Worm (Caenorhabditis elegans) whole organism, L2 larva: ENCODE data around the gene H20E11.2.

ENCODE experiments used
- R02D3.7 ChIP-seq: fragments of 150-350 bp; optimal IDR thresholded peaks from 2 replicates; lab custom pipeline; 2014; ENCODE audit warnings: missing biosample characterization, missing genetic modification characterization
- aly-2 ChIP-seq: fragments of 150-350 bp; optimal IDR thresholded peaks from 2 replicates; lab custom pipeline; 2014; ENCODE audit warnings: missing biosample characterization, missing genetic modification characterization
- ama-1 ChIP-seq: fragments of 150-350 bp; optimal IDR thresholded peaks from 2 replicates; lab custom pipeline; 2018; ENCODE audit warnings: inconsistent platforms
- blmp-1 ChIP-seq: sonication (generic microtip); optimal IDR thresholded peaks from 2 replicates; lab custom pipeline; 2017; ENCODE audit warnings: missing genetic modification characterization, mild to moderate bottlenecking, missing compliant biosample characterization, antibody characterized with exemption, moderate library complexity; ENCODE audit not compliant: insufficient read depth
- egl-27 ChIP-seq: sonication (generic microtip); optimal IDR thresholded peaks from 3 replicates; lab custom pipeline; 2017; ENCODE audit warnings: missing biosample characterization, missing genetic modification reagents, missing genetic modification characterization
- lin-13 ChIP-seq: fragments of 150-350 bp; optimal IDR thresholded peaks from 2 replicates; lab custom pipeline; 2014; ENCODE audit warnings: missing biosample characterization, missing genetic modification reagents, missing genetic modification characterization
- mdl-1 ChIP-seq, 2 experiments: fragments of 150-350 bp in 1 of 2; sonication (generic microtip) in 1 of 2; optimal IDR thresholded peaks; 2 replicates each; lab custom pipeline; 2017; ENCODE audit warnings: missing biosample characterization in 2 of 2, missing genetic modification characterization in 2 of 2
- nhr-12 ChIP-seq: fragments of 150-350 bp; optimal IDR thresholded peaks from 2 replicates; lab custom pipeline; 2014; ENCODE audit warnings: missing biosample characterization, missing genetic modification characterization
- nhr-77 ChIP-seq: fragments of 150-350 bp; optimal IDR thresholded peaks from 2 replicates; lab custom pipeline; 2014; ENCODE audit warnings: missing biosample characterization, missing genetic modification characterization
- skn-1 ChIP-seq: sonication (generic microtip); optimal IDR thresholded peaks from 2 replicates; lab custom pipeline; 2017; ENCODE audit warnings: missing biosample characterization, missing genetic modification characterization
- unc-62 ChIP-seq: fragments of 150-350 bp; optimal IDR thresholded peaks from 2 replicates; lab custom pipeline; 2014; ENCODE audit warnings: missing biosample characterization, missing genetic modification reagents, missing genetic modification characterization
- ztf-11 ChIP-seq: sonication (generic microtip); optimal IDR thresholded peaks from 2 replicates; lab custom pipeline; 2017; ENCODE audit warnings: missing biosample characterization, missing genetic modification characterization
- ztf-4 ChIP-seq: fragments of 150-350 bp; optimal IDR thresholded peaks from 2 replicates; lab custom pipeline; 2014; ENCODE audit warnings: missing biosample characterization, missing genetic modification characterization

DNA sequence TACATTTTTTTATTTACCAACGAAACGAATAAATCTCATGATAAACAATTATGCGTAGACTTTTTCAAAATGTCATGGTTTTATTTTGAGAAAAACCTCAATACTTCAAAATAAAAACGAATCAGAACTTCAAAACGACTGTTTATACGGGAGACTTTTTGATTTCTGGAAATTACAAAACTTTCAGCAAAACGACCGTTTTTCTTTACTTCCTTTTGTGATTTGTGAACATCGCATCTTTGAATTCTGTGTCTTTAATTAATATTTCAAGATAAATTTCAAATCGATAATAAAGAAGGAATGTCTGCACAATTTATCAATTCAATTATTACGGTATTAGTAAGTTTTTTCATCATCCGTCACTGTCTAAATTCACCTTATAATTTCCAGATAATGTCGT is 40.2 kb downstream of the H20E11.2 start, which contains the start of gene srx-20:
- TF ChIP-seq R02D3.7 (tag; lab: Kevin White, UChicago) (no peak), ama-1 (lab: Kevin White, UChicago) (no peak), aly-2 (tag; lab: Kevin White, UChicago) (no peak), ztf-11 (no peak), mdl-1 (tag; optimal IDR thresholded peaks at IDR 0.05; lab: Kevin White, UChicago) (no peak), nhr-12 (no peak), skn-1 (no peak), ztf-4 (no peak), blmp-1 (tag; lab: Kevin White, UChicago) (no peak), lin-13 (GFP tag; lab: Kevin White, UChicago) (no peak), nhr-77 (tag; lab: Kevin White, UChicago) (no peak), egl-27 (tag; lab: Kevin White, UChicago) (no peak), unc-62 (no peak)
